Fruit fly (Drosophila melanogaster): ENCODE results near the gene Cpr67Fa1.

Gene Cpr67Fa1

dm6 chr3L:10885711-10886272 is 4.0 kb upstream of the Cpr67Fa1 start:
- TF ChIP-seq CG6276 (GFP tag; optimal IDR thresholded peaks at IDR 0.05) (no peak), CG9139 (GFP tag; optimal IDR thresholded peaks at IDR 0.05) (no peak), dac (GFP tag; optimal IDR thresholded peaks at IDR 0.05) (no peak), Eip75B (GFP tag; optimal IDR thresholded peaks at IDR 0.05) (no peak), fkh (GFP tag; optimal IDR thresholded peaks at IDR 0.05) (no peak), cyc (GFP tag; optimal IDR thresholded peaks at IDR 0.05) (no peak)

DNA sequence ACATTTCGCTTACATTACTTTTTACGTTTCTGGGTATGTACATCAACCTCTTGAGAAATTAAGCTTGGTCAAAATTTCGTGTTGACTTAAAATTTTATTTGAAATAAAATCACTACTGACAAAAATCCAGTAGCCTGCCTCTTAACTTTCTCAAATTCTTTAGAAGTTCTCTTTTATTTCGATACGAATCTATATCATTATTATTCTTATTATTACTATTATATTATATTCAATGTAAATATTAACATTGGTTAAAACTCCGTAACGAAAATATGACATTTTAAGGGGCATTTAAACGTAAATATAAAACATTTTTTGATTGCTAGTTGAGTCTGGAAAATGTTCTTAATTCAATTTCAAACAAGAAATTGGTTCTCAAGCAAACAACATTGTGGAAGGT is 3.4 kb upstream of the Cpr67Fa1 start, which contains the start of gene OXA1L:
Gene OXA1L (minus strand): TSS at position 101 of the 400 bp plus-strand sequence.
- TF ChIP-seq fd85E (GFP tag; optimal IDR thresholded peaks at IDR 0.05) (no peak), Hr39 (GFP tag; optimal IDR thresholded peaks at IDR 0.05) (no peak), svp (GFP tag) (no peak), CG4318 (GFP tag; optimal IDR thresholded peaks at IDR 0.05) (no peak), pdm3 (GFP tag; optimal IDR thresholded peaks at IDR 0.05) (no peak), CG6808 (GFP tag; optimal IDR thresholded peaks at IDR 0.05) (no peak), dsx (GFP tag; optimal IDR thresholded peaks at IDR 0.05; ENCODE audit: poor library complexity, severe bottlenecking) (no peak), topi (GFP tag; optimal IDR thresholded peaks at IDR 0.05) (no peak), fkh (GFP tag; optimal IDR thresholded peaks at IDR 0.05) (no peak), achi (GFP tag; optimal IDR thresholded peaks at IDR 0.05) (no peak), CG11294 (GFP tag; IDR thresholded peaks at IDR 0.05) (no peak), spab (GFP tag; optimal IDR thresholded peaks at IDR 0.05) (no peak), CG11902 (GFP tag; optimal IDR thresholded peaks at IDR 0.05) (no peak)

- TF ChIP-seq Met (GFP tag; optimal IDR thresholded peaks at IDR 0.05): no peak
- no peak for TF ChIP-seq CG15336 (GFP tag; IDR thresholded peaks at IDR 0.05)
- TF ChIP-seq CG1621 (tag; optimal IDR thresholded peaks at IDR 0.05): no peak
- no peak for TF ChIP-seq CG8319 (GFP tag; optimal IDR thresholded peaks at IDR 0.05)
- no peak for TF ChIP-seq Sox15 (GFP tag; optimal IDR thresholded peaks at IDR 0.05)
- TF ChIP-seq lz (GFP tag; optimal IDR thresholded peaks at IDR 0.05): no peak
- no peak for TF ChIP-seq CG4318 (GFP tag; optimal IDR thresholded peaks at IDR 0.05)
- no peak for TF ChIP-seq OdsH (GFP tag; optimal IDR thresholded peaks at IDR 0.05)
- TF ChIP-seq CG11762 (GFP tag; optimal IDR thresholded peaks at IDR 0.05; ENCODE audit: insufficient read depth): no peak
- no peak for TF ChIP-seq fd85E (GFP tag; optimal IDR thresholded peaks at IDR 0.05)
- TF ChIP-seq svp (GFP tag): no peak
- no peak for TF ChIP-seq CG6276 (GFP tag; optimal IDR thresholded peaks at IDR 0.05)
- TF ChIP-seq CG9139 (GFP tag; optimal IDR thresholded peaks at IDR 0.05): no peak
- no peak for TF ChIP-seq CG8119 (GFP tag; IDR thresholded peaks at IDR 0.05)
- TF ChIP-seq CG11902 (GFP tag; optimal IDR thresholded peaks at IDR 0.05): no peak
- TF ChIP-seq fkh (GFP tag; optimal IDR thresholded peaks at IDR 0.05): no peak
Measured at dm6 chr3L:10889000-10889691, 644 bp upstream of the Cpr67Fa1 start.

DNA sequence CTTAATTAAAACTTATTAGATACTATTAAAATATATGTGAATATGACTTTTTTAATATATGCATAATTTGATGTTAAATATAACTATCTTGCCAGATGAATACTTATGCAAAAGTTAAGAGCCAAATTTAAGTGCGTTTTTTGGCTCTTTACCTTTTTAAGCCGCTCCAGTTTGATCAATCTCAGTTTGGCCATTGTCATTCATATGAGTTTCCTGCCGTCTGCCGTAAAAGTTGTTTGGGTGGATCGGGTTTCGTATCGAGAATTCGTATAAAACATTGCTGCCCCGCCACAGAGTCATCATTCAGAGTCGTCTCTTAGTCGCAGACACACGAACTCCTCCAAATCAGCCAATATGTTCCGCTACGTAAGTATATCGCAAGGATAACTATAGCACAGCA is 1.6 kb downstream of the Cpr67Fa1 start, which contains the start of gene Cpr67Fa2:
Gene Cpr67Fa2 (plus strand): TSS at position 301 of the 400 bp plus-strand sequence.
- TF ChIP-seq cyc (GFP tag; optimal IDR thresholded peaks at IDR 0.05) (no peak), Sox15 (GFP tag; optimal IDR thresholded peaks at IDR 0.05) (no peak), Lpt (GFP tag; optimal IDR thresholded peaks at IDR 0.05) (no peak)

DNA sequence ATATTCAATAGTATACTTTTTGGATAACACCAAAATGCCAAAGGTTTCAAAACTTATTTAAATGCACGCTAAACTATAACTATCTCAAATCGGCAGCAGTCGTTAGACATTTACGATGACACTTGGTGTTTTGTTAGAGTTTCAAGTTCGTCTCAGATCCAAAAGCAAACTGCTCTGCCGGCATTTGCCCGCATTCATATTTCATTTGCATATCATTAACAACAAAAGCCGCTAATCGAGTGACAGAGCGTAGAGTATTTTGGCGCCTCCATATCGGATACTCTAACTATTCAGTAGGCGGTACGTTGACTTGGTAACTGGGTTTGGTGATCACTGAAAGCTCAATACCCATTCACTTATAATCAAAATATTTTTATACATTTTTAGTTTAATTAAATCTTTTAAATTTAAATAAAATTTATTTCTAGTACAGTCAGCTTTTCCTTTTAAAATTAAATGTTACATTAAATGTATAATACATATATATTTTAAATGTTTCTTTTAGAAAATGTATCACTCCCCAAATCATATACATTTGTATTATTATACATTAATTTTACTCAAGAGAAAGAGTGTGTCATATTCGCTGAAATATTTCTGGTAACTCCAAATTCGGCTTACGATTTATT is 3.5 kb downstream of the Cpr67Fa1 start:
- TF ChIP-seq esn (GFP tag; optimal IDR thresholded peaks at IDR 0.05) (peak; percentile 4), pdm3 (GFP tag; optimal IDR thresholded peaks at IDR 0.05) (no peak), CG8632 (GFP tag; optimal IDR thresholded peaks at IDR 0.05) (no peak), Eip75B (GFP tag; optimal IDR thresholded peaks at IDR 0.05) (no peak), fd59A (GFP tag; optimal IDR thresholded peaks at IDR 0.05) (no peak)

Measured in whole organism, prepupa.